Fruit fly (Drosophila melanogaster): ENCODE results near the gene CG15812.

Gene CG15812

dm6 chr3L:3149060-3149872 lies 10.5 kb upstream of the CG15812 start (continued):
- TF ChIP-seq BtbVII (GFP tag; optimal IDR thresholded peaks at IDR 0.05) (peak; percentile 99), CG13296 (GFP tag; optimal IDR thresholded peaks at IDR 0.05) (peak; percentile 51), ap (GFP tag; IDR thresholded peaks at IDR 0.05) (no peak), ATbp (GFP tag; optimal IDR thresholded peaks at IDR 0.05) (no peak), CG3995 (GFP tag; optimal IDR thresholded peaks at IDR 0.05) (peak; percentile 38), unc-4 (GFP tag; IDR thresholded peaks at IDR 0.05; ENCODE audit: partially characterized antibody) (peak; percentile 42), cwo (GFP tag; optimal IDR thresholded peaks at IDR 0.05) (peak; percentile 46), Gug (GFP tag; IDR thresholded peaks at IDR 0.05) (no peak), Sox102F (GFP tag; optimal IDR thresholded peaks at IDR 0.05) (no peak), gfzf (GFP tag; optimal IDR thresholded peaks at IDR 0.05) (no peak), Deaf1 (tag; optimal IDR thresholded peaks at IDR 0.05) (peak; percentile 93), CG10543 (GFP tag; optimal IDR thresholded peaks at IDR 0.05) (peak; percentile 96), CG3847 (GFP tag; IDR thresholded peaks at IDR 0.05) (0 out of 2 replicates have a peak, but pooled peaks have one; percentile 6), C15 (GFP tag; IDR thresholded peaks at IDR 0.05) (no peak), CG12299 (tag; optimal IDR thresholded peaks at IDR 0.05) (peak; percentile 12), zfh2 (GFP tag; optimal IDR thresholded peaks at IDR 0.05) (no peak), CG10147 (GFP tag; optimal IDR thresholded peaks at IDR 0.05) (peak; percentile 19), CG2199 (GFP tag; IDR thresholded peaks at IDR 0.05) (peak; percentile 74; the same call in 2 of the 3 replicates), Trl (optimal IDR thresholded peaks at IDR 0.05) (peak; percentile 78 to 92), Trl (GFP tag; optimal IDR thresholded peaks at IDR 0.05) (no peak), Awh (GFP tag; IDR thresholded peaks at IDR 0.05) (no peak), sr (GFP tag; IDR thresholded peaks at IDR 0.05) (peak; percentile 86), pfk (GFP tag; optimal IDR thresholded peaks at IDR 0.05) (peak; percentile 30), abd-A (tag; optimal IDR thresholded peaks at IDR 0.05) (peak; percentile 99), CG42726 (GFP tag; IDR thresholded peaks at IDR 0.05; ENCODE audit: partially characterized antibody) (peak; percentile 23; the same call in 1 of the 2 replicates), ewg (GFP tag; optimal IDR thresholded peaks at IDR 0.05) (peak; percentile 10), grau (tag; optimal IDR thresholded peaks at IDR 0.05) (no peak), sob (GFP tag; IDR thresholded peaks at IDR 0.05) (peak; percentile 44; the same call in 1 of the 2 replicates), schlank (tag; optimal IDR thresholded peaks at IDR 0.05) (no peak), ftz-f1 (GFP tag; optimal IDR thresholded peaks at IDR 0.05) (peak; percentile 98), p53 (GFP tag; optimal IDR thresholded peaks at IDR 0.05) (no peak), CG34422 (GFP tag; IDR thresholded peaks at IDR 0.05) (peak; percentile 73; the same call in 2 of the 3 replicates), eyg (GFP tag; optimal IDR thresholded peaks at IDR 0.05) (peak; percentile 1), GATAe (GFP tag; conservative IDR thresholded peaks at IDR 0.05) (peak; percentile 33; the same call in 1 of the 2 replicates), Dbx (GFP tag; IDR thresholded peaks at IDR 0.05) (peak; percentile 33; the same call in 1 of the 3 replicates), HHEX (GFP tag; optimal IDR thresholded peaks at IDR 0.05) (peak; percentile 16), Fer1 (GFP tag; optimal IDR thresholded peaks at IDR 0.05) (peak; percentile 71), gro (GFP tag; optimal IDR thresholded peaks at IDR 0.05) (peak; percentile 44), vvl (GFP tag; IDR thresholded peaks at IDR 0.05) (peak; percentile 33; the same call in 1 of the 2 replicates), Dll (GFP tag; IDR thresholded peaks at IDR 0.05; ENCODE audit: partially characterized antibody) (0 out of 4 replicates have a peak, but pooled peaks have one; percentile 32), zfh1 (GFP tag; IDR thresholded peaks at IDR 0.05) (0 out of 3 replicates have a peak, but pooled peaks have one; percentile 32), Pdp1 (GFP tag; optimal IDR thresholded peaks at IDR 0.05) (peak in 1 of 2 experiments; percentile 100), kni (GFP tag; optimal IDR thresholded peaks at IDR 0.05) (no peak), CG13287 (GFP tag; IDR thresholded peaks at IDR 0.05; ENCODE audit: partially characterized antibody) (peak; percentile 46; the same call in 1 of the 2 replicates), Aef1 (GFP tag; IDR thresholded peaks at IDR 0.05) (0 out of 3 replicates have a peak, but pooled peaks have one; percentile 37), hb (GFP tag; IDR thresholded peaks at IDR 0.05; ENCODE audit: partially characterized antibody) (no peak), YL-1 (GFP tag; optimal IDR thresholded peaks at IDR 0.05) (peak; percentile 85), Meics (GFP tag; optimal IDR thresholded peaks at IDR 0.05) (peak; percentile 76)
